Worm (Caenorhabditis elegans): ENCODE data around the gene rps-5.

rps-5 gene

ce11 chrIV:11110995-11111619, at the start of gene rps-5 (continued):
- TF ChIP-seq daf-8 (GFP tag; IDR thresholded peaks at IDR 0.05) (no peak), php-3 (GFP tag; IDR thresholded peaks at IDR 0.05) (no peak), duxl-1 (tag; optimal IDR thresholded peaks at IDR 0.05; ENCODE audit: poor library complexity) (no peak), mdl-1 (tag; optimal IDR thresholded peaks at IDR 0.05) (no peak), pha-4 (GFP tag; IDR thresholded peaks at IDR 0.05) (no peak), pha-4 (tag; optimal IDR thresholded peaks at IDR 0.05) (no peak), nhr-102 (tag; optimal IDR thresholded peaks at IDR 0.05) (no peak), Y75B8A.6 (GFP tag; IDR thresholded peaks at IDR 0.05) (no peak), arid-1 (GFP tag; conservative IDR thresholded peaks at IDR 0.05) (no peak), set-16 (GFP tag; IDR thresholded peaks at IDR 0.05) (no peak), dve-1 (tag; optimal IDR thresholded peaks at IDR 0.05; ENCODE audit: insufficient read depth) (peak; percentile 46), zfp-2 (tag; optimal IDR thresholded peaks at IDR 0.05) (no peak), nhr-76 (tag; optimal IDR thresholded peaks at IDR 0.05) (no peak), gei-8 (GFP tag; optimal IDR thresholded peaks at IDR 0.05) (no peak), dmd-9 (GFP tag; IDR thresholded peaks at IDR 0.05) (no peak), daf-19 (GFP tag; conservative IDR thresholded peaks at IDR 0.05) (no peak), unc-62 (GFP tag; optimal IDR thresholded peaks at IDR 0.05 in 1 of 2) (peak in 1 of 2 experiments; percentile 87), unc-62 (tag; optimal IDR thresholded peaks at IDR 0.05) (no peak), Y5F2A.4 (GFP tag; optimal IDR thresholded peaks at IDR 0.05) (no peak), rbr-2 (tag; optimal IDR thresholded peaks at IDR 0.05) (no peak), snpc-4 (tag; optimal IDR thresholded peaks at IDR 0.05) (no peak), T20F7.1 (GFP tag; optimal IDR thresholded peaks at IDR 0.05) (no peak), cey-2 (tag; optimal IDR thresholded peaks at IDR 0.05; ENCODE audit: borderline replicate concordance, insufficient read depth) (no peak), madf-9 (GFP tag; conservative IDR thresholded peaks at IDR 0.05) (no peak), ztf-11 (tag; optimal IDR thresholded peaks at IDR 0.05) (no peak), aha-1 (tag) (no peak), nhr-6 (tag; optimal IDR thresholded peaks at IDR 0.05) (peak; percentile 58), aly-2 (tag; optimal IDR thresholded peaks at IDR 0.05) (no peak), skn-1 (tag; optimal IDR thresholded peaks at IDR 0.05) (no peak), sdz-12 (GFP tag; optimal IDR thresholded peaks at IDR 0.05) (no peak), dmd-6 (GFP tag; IDR thresholded peaks at IDR 0.05) (no peak), Y105C5A.15 (GFP tag; IDR thresholded peaks at IDR 0.05) (no peak), ces-1 (GFP tag; optimal IDR thresholded peaks at IDR 0.05) (no peak), hlh-11 (tag; optimal IDR thresholded peaks at IDR 0.05) (peak; percentile 32), nhr-28 (tag; optimal IDR thresholded peaks at IDR 0.05) (peak; percentile 17), F44E2.7 (GFP tag; IDR thresholded peaks at IDR 0.05) (no peak), mxl-3 (GFP tag; optimal IDR thresholded peaks at IDR 0.05) (no peak), snpc-1.2 (GFP tag; IDR thresholded peaks at IDR 0.05) (peak; percentile 50; the same call in 1 of the 2 replicates), zip-2 (tag; optimal IDR thresholded peaks at IDR 0.05) (no peak), madf-5 (GFP tag; IDR thresholded peaks at IDR 0.05) (no peak), ctbp-1 (GFP tag; IDR thresholded peaks at IDR 0.05) (no peak), spr-3 (GFP tag; optimal IDR thresholded peaks at IDR 0.05) (no peak), nhr-111 (GFP tag; optimal IDR thresholded peaks at IDR 0.05) (no peak), ceh-62 (tag; optimal IDR thresholded peaks at IDR 0.05) (no peak), nhr-11 (tag; optimal IDR thresholded peaks at IDR 0.05) (peak; percentile 22), tra-1 (GFP tag; IDR thresholded peaks at IDR 0.05) (no peak), zip-11 (GFP tag; IDR thresholded peaks at IDR 0.05) (no peak), hlh-30 (tag; optimal IDR thresholded peaks at IDR 0.05; ENCODE audit: insufficient read depth) (peak; percentile 43), lin-38 (GFP tag; IDR thresholded peaks at IDR 0.05) (peak; percentile 51), lin-13 (GFP tag; optimal IDR thresholded peaks at IDR 0.05) (no peak), ama-1 (optimal IDR thresholded peaks at IDR 0.05) (no peak), attf-4 (tag; optimal IDR thresholded peaks at IDR 0.05) (no peak)

All from whole organism, L4 larva.